Worm (Caenorhabditis elegans) whole organism, L4 larva: ENCODE data around the gene npr-10.

Experiments used
- F26F4.8 ChIP-seq: fragments of 200-800 bp; sonication (Bioruptor generic); conservative IDR thresholded peaks from 2 replicates; pipeline ENCODE4 v1.3.6; 2022; ENCODE audit warnings: missing genetic modification characterization, missing compliant biosample characterization
- ZK337.2 ChIP-seq: fragments of 200-800 bp; sonication (Bioruptor generic); IDR thresholded peaks from 2 replicates; pipeline ENCODE4 v1.3.6; 2022; ENCODE audit warnings: missing genetic modification reagents, missing genetic modification characterization, missing compliant biosample characterization
- aha-1 ChIP-seq: fragments of 150-350 bp; peaks from one replicate; lab custom pipeline; 2014; ENCODE audit warnings: missing biosample characterization, missing genetic modification characterization
- attf-4 ChIP-seq: sonication (generic microtip); optimal IDR thresholded peaks from 3 replicates; lab custom pipeline; 2017; ENCODE audit warnings: missing biosample characterization, missing genetic modification characterization
- cey-2 ChIP-seq: sonication (generic microtip); optimal IDR thresholded peaks from 3 replicates; lab custom pipeline; 2017; ENCODE audit warnings: missing genetic modification characterization, mild to moderate bottlenecking, missing compliant biosample characterization, antibody characterized with exemption, borderline replicate concordance; ENCODE audit not compliant: insufficient read depth
- ctbp-1 ChIP-seq: fragments of 200-800 bp; sonication (Bioruptor generic); IDR thresholded peaks from 2 replicates; pipeline ENCODE4 v1.3.6; 2022; ENCODE audit warnings: missing genetic modification reagents, missing genetic modification characterization, missing compliant biosample characterization
- daf-16 ChIP-seq, 3 experiments: sonication (generic microtip); optimal IDR thresholded peaks; 2 replicates each; lab custom pipeline; 2016 to 2017; ENCODE audit warnings: missing genetic modification characterization in 3 of 3, missing genetic modification reagents in 3 of 3, mild to moderate bottlenecking in 2 of 3, missing compliant biosample characterization in 2 of 3, missing biosample characterization in 1 of 3, moderate library complexity in 1 of 3
- duxl-1 ChIP-seq: sonication (generic microtip); optimal IDR thresholded peaks from 2 replicates; lab custom pipeline; 2016; ENCODE audit warnings: mild to moderate bottlenecking, missing genetic modification characterization, moderate library complexity, missing compliant biosample characterization; ENCODE audit not compliant: poor library complexity
- hlh-30 ChIP-seq: sonication (generic microtip); optimal IDR thresholded peaks from 2 replicates; lab custom pipeline; 2017; ENCODE audit warnings: antibody characterized with exemption, mild to moderate bottlenecking, missing genetic modification characterization, missing compliant biosample characterization; ENCODE audit not compliant: insufficient read depth
- hmg-1.1 ChIP-seq: fragments of 200-800 bp; sonication (Bioruptor generic); IDR thresholded peaks from 2 replicates; pipeline ENCODE4 v1.3.6; 2022; ENCODE audit warnings: missing genetic modification reagents, missing genetic modification characterization, missing compliant biosample characterization
- jun-1 ChIP-seq: fragments of 150-350 bp; optimal IDR thresholded peaks from 2 replicates; lab custom pipeline; 2014; ENCODE audit warnings: missing biosample characterization, missing genetic modification reagents, missing genetic modification characterization
- lsy-2 ChIP-seq, 2 experiments: fragments of 150-350 bp in 1 of 2; sonication (generic microtip) in 1 of 2; optimal IDR thresholded peaks; 2 replicates each; lab custom pipeline; 2014 to 2017; ENCODE audit warnings: missing biosample characterization in 2 of 2, missing genetic modification characterization in 2 of 2
- madf-9 ChIP-seq: fragments of 200-800 bp; sonication (Bioruptor generic); conservative IDR thresholded peaks from 2 replicates; pipeline ENCODE4 v1.3.6; 2022; ENCODE audit warnings: missing genetic modification reagents, missing genetic modification characterization, missing compliant biosample characterization
- mdl-1 ChIP-seq, 2 experiments: fragments of 150-350 bp in 1 of 2; sonication (generic microtip) in 1 of 2; optimal IDR thresholded peaks; 2 replicates each; lab custom pipeline; 2014 to 2017; ENCODE audit warnings: missing biosample characterization in 2 of 2, missing genetic modification characterization in 2 of 2
- mdt-29 ChIP-seq: fragments of 200-800 bp; sonication (Bioruptor generic); IDR thresholded peaks from 2 replicates; pipeline ENCODE4 v1.3.6; 2022; ENCODE audit warnings: missing genetic modification reagents, missing genetic modification characterization, missing compliant biosample characterization
- mep-1 ChIP-seq: fragments of 150-350 bp; sonication (generic microtip); optimal IDR thresholded peaks from 3 replicates; lab custom pipeline; 2014; ENCODE audit warnings: missing biosample characterization, missing genetic modification characterization
- mes-2 ChIP-seq: sonication (generic microtip); optimal IDR thresholded peaks from 2 replicates; lab custom pipeline; 2016; ENCODE audit warnings: missing genotype, mild to moderate bottlenecking, missing genetic modification characterization, missing compliant biosample characterization; ENCODE audit not compliant: poor library complexity, severe bottlenecking
- mxl-3 ChIP-seq: fragments of 200-800 bp; sonication (Bioruptor generic); optimal IDR thresholded peaks from 2 replicates; lab custom pipeline; 2018; ENCODE audit warnings: mild to moderate bottlenecking, missing genetic modification characterization, missing compliant biosample characterization
- nhr-10 ChIP-seq: fragments of 150-350 bp; optimal IDR thresholded peaks from 2 replicates; lab custom pipeline; 2014; ENCODE audit warnings: missing biosample characterization, missing genetic modification characterization
- nhr-111 ChIP-seq: fragments of 200-800 bp; sonication (Bioruptor generic); optimal IDR thresholded peaks from 2 replicates; lab custom pipeline; 2018; ENCODE audit warnings: mild to moderate bottlenecking, missing genetic modification characterization, missing compliant biosample characterization
- nhr-25 ChIP-seq: sonication (generic microtip); optimal IDR thresholded peaks from 2 replicates; lab custom pipeline; 2017; ENCODE audit warnings: missing genetic modification characterization, mild to moderate bottlenecking, missing compliant biosample characterization, antibody characterized with exemption, moderate library complexity, borderline replicate concordance; ENCODE audit not compliant: insufficient read depth
- nhr-28 ChIP-seq: fragments of 150-350 bp; optimal IDR thresholded peaks from 2 replicates; lab custom pipeline; 2014; ENCODE audit warnings: missing biosample characterization, missing genetic modification characterization
- unc-62 ChIP-seq, 3 experiments: fragments of 150-350 bp in 1 of 3; sonication (generic microtip); optimal IDR thresholded peaks in 2 of 3; peaks in 1 of 3; 1 replicate in 1 of 3; 2 replicates in 2 of 3; lab custom pipeline; 2014 to 2017; ENCODE audit warnings: missing biosample characterization in 3 of 3, missing genetic modification characterization in 3 of 3, missing genetic modification reagents in 3 of 3, missing genotype in 1 of 3
- vab-7 ChIP-seq: fragments of 200-800 bp; sonication (Bioruptor generic); IDR thresholded peaks from 2 replicates; pipeline ENCODE4 v1.3.6; 2022; ENCODE audit warnings: missing genetic modification reagents, missing genetic modification characterization, missing compliant biosample characterization
- zip-11 ChIP-seq: fragments of 200-800 bp; sonication (Bioruptor generic); IDR thresholded peaks from 2 replicates; pipeline ENCODE4 v1.3.6; 2022; ENCODE audit warnings: missing genetic modification characterization, missing compliant biosample characterization

Gene npr-10

DNA sequence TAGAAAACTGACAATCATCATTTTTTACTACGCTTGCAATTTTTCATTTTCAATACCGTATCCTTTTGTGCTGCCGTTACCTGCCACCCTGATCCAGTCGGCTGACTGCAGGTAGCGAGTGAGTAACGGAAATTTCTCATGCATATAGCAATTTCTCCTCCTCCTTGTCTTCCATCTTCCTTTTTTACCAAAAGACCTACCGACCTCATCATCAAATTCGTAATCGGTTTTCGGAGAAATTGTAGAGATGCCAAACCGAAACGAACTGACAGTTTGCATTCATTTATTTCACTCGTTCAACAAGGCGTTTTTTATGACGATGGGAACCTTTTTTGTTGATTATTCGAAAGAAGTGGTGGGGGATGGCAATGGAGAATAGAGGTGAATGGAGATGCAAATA, 16.2 kb downstream of the npr-10 start:
- TF ChIP-seq zip-11 (GFP tag; lab: Robert Waterston, UW) (no peak), mxl-3 (GFP tag; lab: Kevin White, UChicago) (no peak), nhr-25 (tag; lab: Kevin White, UChicago) (peak; percentile 14), aha-1 (tag; lab: Kevin White, UChicago) (peak; percentile 31), mdt-29 (no peak), mep-1 (no peak), hmg-1.1 (GFP tag; lab: Robert Waterston, UW) (no peak), vab-7 (GFP tag; lab: Robert Waterston, UW) (no peak)

DNA sequence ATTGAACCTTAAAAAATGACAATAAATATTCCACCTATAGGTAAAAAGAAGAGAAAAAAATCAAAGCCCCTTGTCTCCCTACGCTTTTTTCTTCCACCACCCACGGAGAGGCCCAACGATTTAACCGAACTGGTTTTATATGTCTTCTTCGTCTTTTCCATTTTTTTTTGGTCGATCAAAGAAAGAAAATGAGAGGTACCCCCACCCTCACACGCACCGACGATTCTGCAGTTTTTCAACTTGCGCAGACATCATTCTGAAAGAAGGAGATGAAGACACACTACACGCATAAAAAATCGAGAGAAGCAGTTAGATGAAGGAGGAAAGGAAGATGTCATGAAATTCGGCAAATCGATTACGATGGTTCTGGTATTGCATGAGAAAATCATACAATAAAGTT, 18.2 kb downstream of the npr-10 start:
- peak; percentile 80 for TF ChIP-seq nhr-25 (tag; lab: Kevin White, UChicago)
- TF ChIP-seq cey-2 = no peak
- TF ChIP-seq unc-62 (GFP tag; optimal IDR thresholded peaks at IDR 0.05 in 1 of 2; lab: Kevin White, UChicago) = peak in 1 of 2 experiments; percentile 81
- no peak for TF ChIP-seq unc-62 (tag; optimal IDR thresholded peaks at IDR 0.05; lab: Kevin White, UChicago)
- peak; percentile 33 for TF ChIP-seq nhr-28 (tag; lab: Kevin White, UChicago)
- peak; percentile 12 for TF ChIP-seq mep-1

DNA sequence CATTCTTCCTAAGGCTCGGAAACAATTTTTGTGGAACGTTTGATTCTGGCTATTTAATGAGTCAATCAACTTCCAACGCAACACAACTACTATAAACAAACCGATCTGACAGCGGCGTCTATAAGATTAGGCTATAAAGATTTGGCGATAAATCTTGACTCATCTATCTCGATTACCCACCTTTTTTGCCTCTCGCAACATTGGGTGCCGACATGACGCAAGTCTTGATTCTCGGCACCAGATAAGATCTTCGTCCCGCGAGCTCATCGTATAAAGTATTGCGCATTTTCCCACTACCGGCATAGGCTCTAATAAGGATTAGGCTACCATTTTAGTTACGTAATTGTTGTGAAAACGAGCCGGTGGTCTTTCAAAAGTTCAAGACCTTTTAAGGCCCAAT, 20.6 kb downstream of the npr-10 start:
- TF ChIP-seq daf-16 (GFP tag; optimal IDR thresholded peaks at IDR 0.05; lab: Kevin White, UChicago) (no peak), daf-16 (tag; optimal IDR thresholded peaks at IDR 0.05; lab: Kevin White, UChicago) (no peak), unc-62 (GFP tag; optimal IDR thresholded peaks at IDR 0.05 in 1 of 2; lab: Kevin White, UChicago) (peak in 1 of 2 experiments; percentile 43), unc-62 (tag; optimal IDR thresholded peaks at IDR 0.05; lab: Kevin White, UChicago) (no peak)

DNA sequence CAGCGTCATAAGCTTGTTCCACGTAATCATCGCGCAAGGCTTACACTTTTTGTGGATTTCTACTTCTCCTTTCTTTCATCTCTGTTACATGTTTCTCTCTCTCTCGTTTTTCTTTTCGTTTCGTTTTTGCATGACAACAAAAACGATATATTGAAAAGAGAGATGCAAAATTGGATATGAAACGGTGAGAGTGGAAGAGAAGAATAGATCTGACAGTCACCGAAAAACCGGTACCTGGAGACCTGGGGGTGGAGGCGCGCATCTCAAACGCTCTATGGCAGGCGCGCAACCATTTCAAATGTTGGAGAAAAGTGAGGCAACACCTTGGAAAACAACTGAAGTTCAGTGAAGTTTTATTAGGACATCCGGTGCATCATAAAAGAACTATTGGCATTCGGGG, 22.9 kb downstream of the npr-10 start:
- TF ChIP-seq nhr-25 (tag; lab: Kevin White, UChicago) (peak; percentile 96), mep-1 (peak; percentile 16), hlh-30 (tag; lab: Kevin White, UChicago) (peak; percentile 35), madf-9 (GFP tag; lab: Robert Waterston, UW) (no peak)

DNA sequence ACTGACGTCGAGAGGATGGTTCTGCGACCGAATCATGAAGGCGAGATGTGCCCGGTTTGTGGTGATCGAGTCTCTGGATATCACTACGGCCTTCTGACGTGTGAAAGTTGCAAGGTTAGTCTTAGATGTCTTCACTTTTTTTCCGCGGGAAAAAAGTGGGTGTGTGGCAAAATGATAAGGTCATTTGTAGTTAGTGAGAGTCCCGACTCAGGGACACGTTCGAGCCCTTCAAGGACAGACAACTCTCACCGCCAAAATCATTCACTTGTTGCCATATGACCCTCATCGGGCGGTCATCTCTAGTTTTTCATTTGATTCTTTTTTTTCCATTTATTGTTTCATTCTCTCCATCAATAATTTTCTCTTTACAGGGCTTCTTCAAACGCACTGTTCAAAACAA, 23.6 kb downstream of the npr-10 start:
- no peak for TF ChIP-seq F26F4.8 (GFP tag; lab: Robert Waterston, UW)
- no peak for TF ChIP-seq attf-4 (tag; lab: Kevin White, UChicago)
- peak in 1 of 2 experiments; percentile 8 for TF ChIP-seq mdl-1 (tag; optimal IDR thresholded peaks at IDR 0.05; lab: Kevin White, UChicago)
- peak; percentile 51 for TF ChIP-seq hlh-30 (tag; lab: Kevin White, UChicago)
- no peak for TF ChIP-seq lsy-2 (tag; optimal IDR thresholded peaks at IDR 0.05; lab: Kevin White, UChicago)
- no peak for TF ChIP-seq mxl-3 (GFP tag; lab: Kevin White, UChicago)
- no peak for TF ChIP-seq mes-2
- TF ChIP-seq nhr-25 (tag; lab: Kevin White, UChicago) = peak; percentile 99
- TF ChIP-seq duxl-1 (tag; lab: Kevin White, UChicago) = no peak
- TF ChIP-seq ZK337.2 (GFP tag; lab: Robert Waterston, UW) = no peak
- no peak for TF ChIP-seq hmg-1.1 (GFP tag; lab: Robert Waterston, UW)
- TF ChIP-seq unc-62 (GFP tag; optimal IDR thresholded peaks at IDR 0.05 in 1 of 2; lab: Kevin White, UChicago) = peak in 1 of 2 experiments; percentile 73
- TF ChIP-seq unc-62 (tag; optimal IDR thresholded peaks at IDR 0.05; lab: Kevin White, UChicago) = no peak
- TF ChIP-seq nhr-111 (GFP tag; lab: Kevin White, UChicago) = no peak
- TF ChIP-seq jun-1 = no peak
- TF ChIP-seq nhr-28 (tag; lab: Kevin White, UChicago) = peak; percentile 36
- TF ChIP-seq nhr-10 (tag; lab: Kevin White, UChicago) = no peak
- TF ChIP-seq ctbp-1 = no peak
- TF ChIP-seq, all 104 proteins: peak for 5
